Worm (Caenorhabditis elegans) whole organism, young adult: ENCODE results near the gene T15H9.5.
A peak's percentile ranks its signal among the peaks of the same experiment; 100 is the strongest.

ENCODE experiments used
- B0336.3 ChIP-seq: fragments of 200-800 bp; sonication (Bioruptor generic); IDR thresholded peaks from 2 replicates; pipeline ENCODE4 v1.3.6; 2022; ENCODE audit warnings: missing genetic modification characterization, missing compliant biosample characterization
- F22D6.2 ChIP-seq: sonication (generic microtip); optimal IDR thresholded peaks from 2 replicates; lab custom pipeline; 2016; ENCODE audit warnings: mild to moderate bottlenecking, missing genetic modification characterization, missing compliant biosample characterization
- F33H1.4 ChIP-seq: fragments of 200-800 bp; sonication (Bioruptor generic); IDR thresholded peaks from 2 replicates; pipeline ENCODE4 v1.3.6; 2022; ENCODE audit warnings: missing genetic modification reagents, missing genetic modification characterization, missing compliant biosample characterization
- F55B11.4 ChIP-seq: sonication (generic microtip); optimal IDR thresholded peaks from 2 replicates; lab custom pipeline; 2016; ENCODE audit warnings: missing compliant biosample characterization, missing genetic modification characterization, borderline replicate concordance; ENCODE audit not compliant: insufficient read depth
- F57C9.4 ChIP-seq: sonication (generic microtip); optimal IDR thresholded peaks from 2 replicates; lab custom pipeline; 2017; ENCODE audit warnings: mild to moderate bottlenecking, missing genetic modification characterization, missing compliant biosample characterization
- K12H6.12 ChIP-seq: fragments of 200-800 bp; sonication (Bioruptor generic); optimal IDR thresholded peaks from 2 replicates; lab custom pipeline; 2018; ENCODE audit warnings: mild to moderate bottlenecking, missing genetic modification characterization, missing compliant biosample characterization
- Y67H2A.10 ChIP-seq: fragments of 200-800 bp; sonication (Bioruptor generic); conservative IDR thresholded peaks from 2 replicates; pipeline ENCODE4 v1.3.6; 2022; ENCODE audit warnings: missing genetic modification reagents, missing genetic modification characterization, missing compliant biosample characterization
- Y95B8A.8 ChIP-seq: fragments of 200-800 bp; sonication (Bioruptor generic); IDR thresholded peaks from 2 replicates; pipeline ENCODE4 v1.3.6; 2022; ENCODE audit warnings: missing genetic modification reagents, missing genetic modification characterization, missing compliant biosample characterization
- ZK185.1 ChIP-seq: sonication (generic microtip); optimal IDR thresholded peaks from 2 replicates; lab custom pipeline; 2016; ENCODE audit warnings: mild to moderate bottlenecking, missing genetic modification characterization, missing compliant biosample characterization; ENCODE audit not compliant: poor library complexity, severe bottlenecking
- ama-1 ChIP-seq, 3 experiments: fragments of 150-350 bp in 1 of 3; sonication (generic microtip) in 2 of 3; optimal IDR thresholded peaks; 2 replicates each; lab custom pipeline; 2014 to 2018; ENCODE audit warnings: missing biosample characterization in 2 of 3, missing genetic modification characterization in 2 of 3, missing genetic modification reagents in 2 of 3
- aptf-3 ChIP-seq: fragments of 200-800 bp; sonication (Bioruptor generic); IDR thresholded peaks from 2 replicates; pipeline ENCODE4 v1.3.6; 2022; ENCODE audit warnings: missing genetic modification characterization, missing compliant biosample characterization
- athp-1 ChIP-seq: sonication (generic microtip); optimal IDR thresholded peaks from 2 replicates; lab custom pipeline; 2017; ENCODE audit warnings: mild to moderate bottlenecking, missing genetic modification characterization, missing compliant biosample characterization
- ccch-3 ChIP-seq: fragments of 200-800 bp; sonication (Bioruptor generic); optimal IDR thresholded peaks from 2 replicates; lab custom pipeline; 2018; ENCODE audit warnings: mild to moderate bottlenecking, missing genetic modification characterization, missing compliant biosample characterization
- cebp-2 ChIP-seq: fragments of 200-800 bp; sonication (Bioruptor generic); IDR thresholded peaks from 2 replicates; pipeline ENCODE4 v1.3.6; 2022; ENCODE audit warnings: missing genetic modification characterization, missing compliant biosample characterization
- ceh-58 ChIP-seq: fragments of 200-800 bp; sonication (Bioruptor generic); IDR thresholded peaks from 2 replicates; pipeline ENCODE4 v1.3.6; 2022; ENCODE audit warnings: missing genetic modification characterization, missing compliant biosample characterization
- ceh-79 ChIP-seq: sonication (generic microtip); optimal IDR thresholded peaks from 2 replicates; lab custom pipeline; 2017; ENCODE audit warnings: mild to moderate bottlenecking, missing genetic modification characterization, missing compliant biosample characterization
- dox-1 ChIP-seq: fragments of 200-800 bp; sonication (Bioruptor generic); IDR thresholded peaks from 2 replicates; pipeline ENCODE4 v1.3.6; 2022; ENCODE audit warnings: missing genetic modification reagents, missing genetic modification characterization, missing compliant biosample characterization
- efl-1 ChIP-seq: fragments of 150-350 bp; optimal IDR thresholded peaks from 2 replicates; lab custom pipeline; 2014; ENCODE audit warnings: missing biosample characterization, missing genetic modification reagents, missing genetic modification characterization
- egl-44 ChIP-seq: fragments of 200-800 bp; sonication (Bioruptor generic); IDR thresholded peaks from 2 replicates; pipeline ENCODE4 v1.3.6; 2022; ENCODE audit warnings: missing genetic modification reagents, missing genetic modification characterization, missing compliant biosample characterization
- egrh-3 ChIP-seq: fragments of 200-800 bp; sonication (Bioruptor generic); IDR thresholded peaks from 2 replicates; pipeline ENCODE4 v1.3.6; 2022; ENCODE audit warnings: missing genetic modification reagents, missing genetic modification characterization, missing compliant biosample characterization
- him-1 ChIP-seq: sonication (generic microtip); optimal IDR thresholded peaks from 2 replicates; lab custom pipeline; 2016; ENCODE audit warnings: missing genotype, missing genetic modification reagents, missing genetic modification characterization, missing compliant biosample characterization
- hlh-12 ChIP-seq: sonication (generic microtip); optimal IDR thresholded peaks from 2 replicates; lab custom pipeline; 2016; ENCODE audit warnings: missing genetic modification characterization, missing compliant biosample characterization
- hmg-1.2 ChIP-seq: fragments of 200-800 bp; sonication (Bioruptor generic); IDR thresholded peaks from 2 replicates; pipeline ENCODE4 v1.3.6; 2022; ENCODE audit warnings: missing genetic modification reagents, missing genetic modification characterization, missing compliant biosample characterization
- hmg-20 ChIP-seq: fragments of 200-800 bp; sonication (Bioruptor generic); IDR thresholded peaks from 2 replicates; pipeline ENCODE4 v1.3.6; 2022; ENCODE audit warnings: missing genetic modification reagents, missing genetic modification characterization, missing compliant biosample characterization
- lin-35 ChIP-seq, 3 experiments: fragments of 150-350 bp in 2 of 3; sonication (generic microtip) in 1 of 3; optimal IDR thresholded peaks; 2 replicates each; lab custom pipeline; 2014 to 2018; ENCODE audit warnings: missing biosample characterization in 3 of 3, missing genetic modification characterization in 3 of 3, missing genetic modification reagents in 3 of 3
- lsy-27 ChIP-seq: sonication (generic microtip); optimal IDR thresholded peaks from 2 replicates; lab custom pipeline; 2017; ENCODE audit warnings: missing genetic modification characterization, mild to moderate bottlenecking, missing compliant biosample characterization, antibody characterized with exemption, missing genotype, borderline replicate concordance; ENCODE audit not compliant: insufficient read depth
- madf-6 ChIP-seq: fragments of 200-800 bp; sonication (Bioruptor generic); IDR thresholded peaks from 2 replicates; pipeline ENCODE4 v1.3.6; 2022; ENCODE audit warnings: missing genetic modification reagents, missing genetic modification characterization, missing compliant biosample characterization
- mcd-1 ChIP-seq: fragments of 200-800 bp; sonication (Bioruptor generic); IDR thresholded peaks from 2 replicates; pipeline ENCODE4 v1.3.6; 2022; ENCODE audit warnings: missing genetic modification reagents, missing genetic modification characterization, missing compliant biosample characterization
- mes-4 ChIP-seq: sonication (generic microtip); optimal IDR thresholded peaks from 2 replicates; lab custom pipeline; 2016; ENCODE audit warnings: missing genotype, missing genetic modification characterization, missing compliant biosample characterization
- mxl-1 ChIP-seq: sonication (generic microtip); optimal IDR thresholded peaks from 2 replicates; lab custom pipeline; 2016; ENCODE audit warnings: missing genetic modification characterization, missing compliant biosample characterization
- nfya-1 ChIP-seq: sonication (generic microtip); optimal IDR thresholded peaks from 2 replicates; lab custom pipeline; 2017; ENCODE audit warnings: antibody characterized with exemption, missing compliant biosample characterization, missing genetic modification characterization, borderline replicate concordance; ENCODE audit not compliant: insufficient read depth
- nhr-179 ChIP-seq: sonication (generic microtip); optimal IDR thresholded peaks from 2 replicates; lab custom pipeline; 2016; ENCODE audit warnings: mild to moderate bottlenecking, missing genetic modification characterization, missing compliant biosample characterization
- nhr-90 ChIP-seq: sonication (generic microtip); optimal IDR thresholded peaks from 2 replicates; lab custom pipeline; 2016; ENCODE audit warnings: missing genotype, mild to moderate bottlenecking, missing genetic modification characterization, missing compliant biosample characterization
- pbrm-1 ChIP-seq: fragments of 200-800 bp; sonication (Bioruptor generic); IDR thresholded peaks from 2 replicates; pipeline ENCODE4 v1.3.6; 2022; ENCODE audit warnings: missing genetic modification reagents, missing genetic modification characterization, missing compliant biosample characterization
- pha-4 ChIP-seq: fragments of 150-350 bp; sonication (generic microtip); optimal IDR thresholded peaks from 2 replicates; lab custom pipeline; 2014; ENCODE audit warnings: missing biosample characterization, missing genetic modification reagents, missing genetic modification characterization
- sdz-38 ChIP-seq: sonication (generic microtip); optimal IDR thresholded peaks from 2 replicates; lab custom pipeline; 2016; ENCODE audit warnings: missing genotype, missing genetic modification characterization, missing compliant biosample characterization
- somi-1 ChIP-seq: fragments of 200-800 bp; sonication (Bioruptor generic); optimal IDR thresholded peaks from 2 replicates; lab custom pipeline; 2018; ENCODE audit warnings: mild to moderate bottlenecking, missing genetic modification characterization, missing compliant biosample characterization
- tbp1 ChIP-seq: fragments of 200-800 bp; sonication (Bioruptor generic); optimal IDR thresholded peaks from 2 replicates; lab custom pipeline; 2018; ENCODE audit warnings: mild to moderate bottlenecking, missing genetic modification characterization, missing compliant biosample characterization
- tlf-1 ChIP-seq: fragments of 200-800 bp; sonication (Bioruptor generic); optimal IDR thresholded peaks from 2 replicates; lab custom pipeline; 2018; ENCODE audit warnings: mild to moderate bottlenecking, missing genetic modification characterization, missing compliant biosample characterization
- unc-130 ChIP-seq: sonication (generic microtip); optimal IDR thresholded peaks from 2 replicates; lab custom pipeline; 2016; ENCODE audit warnings: missing genetic modification reagents, missing genetic modification characterization, missing compliant biosample characterization
- xnd-1 ChIP-seq: sonication (generic microtip); optimal IDR thresholded peaks from 2 replicates; lab custom pipeline; 2016; ENCODE audit warnings: missing genotype, missing genetic modification reagents, missing genetic modification characterization, missing compliant biosample characterization
- zim-3 ChIP-seq: sonication (generic microtip); optimal IDR thresholded peaks from 2 replicates; lab custom pipeline; 2017; ENCODE audit warnings: mild to moderate bottlenecking, missing genetic modification characterization, moderate library complexity, missing compliant biosample characterization
- ztf-18 ChIP-seq: sonication (generic microtip); optimal IDR thresholded peaks from 2 replicates; lab custom pipeline; 2016; ENCODE audit warnings: missing genotype, mild to moderate bottlenecking, missing genetic modification characterization, missing compliant biosample characterization
- ztf-25 ChIP-seq: fragments of 200-800 bp; sonication (Bioruptor generic); IDR thresholded peaks from 2 replicates; pipeline ENCODE4 v1.3.6; 2022; ENCODE audit warnings: missing genetic modification reagents, missing genetic modification characterization, missing compliant biosample characterization
- ztf-28 ChIP-seq: fragments of 200-800 bp; sonication (Bioruptor generic); IDR thresholded peaks from 2 replicates; pipeline ENCODE4 v1.3.6; 2022; ENCODE audit warnings: missing genetic modification reagents, missing genetic modification characterization, missing compliant biosample characterization
- ztf-6 ChIP-seq: fragments of 200-800 bp; sonication (Bioruptor generic); IDR thresholded peaks from 2 replicates; pipeline ENCODE4 v1.3.6; 2022; ENCODE audit warnings: missing genetic modification reagents, missing genetic modification characterization, missing compliant biosample characterization

T15H9.5 gene

ce11 chrII:9617039-9617901, 6.0 kb upstream of the T15H9.5 start, which contains the start of gene hal-3 (continued):
- TF ChIP-seq pbrm-1 (no peak; the same call in 1 of the 2 replicates), nfya-1 (tag; lab: Kevin White, UChicago) (no peak), mxl-1 (no peak), him-1 (tag; lab: Kevin White, UChicago) (peak; percentile 23), nhr-90 (tag; lab: Kevin White, UChicago) (peak; percentile 24), hlh-12 (tag; lab: Kevin White, UChicago) (no peak), zim-3 (tag; lab: Kevin White, UChicago) (no peak), efl-1 (GFP tag; lab: Kevin White, UChicago) (no peak), F33H1.4 (GFP tag; lab: Robert Waterston, UW) (no peak), ZK185.1 (tag; lab: Kevin White, UChicago) (peak; percentile 36), pha-4 (tag; lab: Kevin White, UChicago) (no peak), hmg-20 (GFP tag; lab: Robert Waterston, UW) (no peak), cebp-2 (0 out of 2 replicates have a peak, but pooled peaks have one; percentile 59), K12H6.12 (tag; lab: Kevin White, UChicago) (no peak), F22D6.2 (no peak), xnd-1 (no peak), lin-35 (GFP tag; optimal IDR thresholded peaks at IDR 0.05; lab: Kevin White, UChicago) (no peak), somi-1 (GFP tag; lab: Kevin White, UChicago) (no peak), F57C9.4 (no peak), aptf-3 (GFP tag; lab: Robert Waterston, UW) (no peak), sdz-38 (no peak), ceh-58 (GFP tag; lab: Robert Waterston, UW) (no peak), ama-1 (optimal IDR thresholded peaks at IDR 0.05; lab: Kevin White, UChicago) (peak; percentile 77), ama-1 (GFP tag; optimal IDR thresholded peaks at IDR 0.05; lab: Kevin White, UChicago) (no peak), egrh-3 (no peak), mes-4 (no peak), dox-1 (no peak), tbp1 (GFP tag; lab: Kevin White, UChicago) (peak; percentile 20), ceh-79 (tag; lab: Kevin White, UChicago) (peak; percentile 46), lsy-27 (tag; lab: Kevin White, UChicago) (no peak), tlf-1 (GFP tag; lab: Kevin White, UChicago) (peak; percentile 21), B0336.3 (GFP tag; lab: Robert Waterston, UW) (peak; percentile 76), Y67H2A.10 (GFP tag; lab: Robert Waterston, UW) (no peak), Y95B8A.8 (0 out of 2 replicates have a peak, but pooled peaks have one; percentile 52), ztf-28 (GFP tag; lab: Robert Waterston, UW) (no peak), ztf-6 (GFP tag; lab: Robert Waterston, UW) (no peak), mcd-1 (GFP tag; lab: Robert Waterston, UW) (0 out of 2 replicates have a peak, but pooled peaks have one; percentile 16), egl-44 (GFP tag; lab: Robert Waterston, UW) (peak; percentile 9; the same call in 1 of the 2 replicates), ccch-3 (GFP tag; lab: Kevin White, UChicago) (no peak), ztf-25 (GFP tag; lab: Robert Waterston, UW) (peak; percentile 52; the same call in 1 of the 2 replicates), unc-130 (GFP tag; lab: Kevin White, UChicago) (no peak), nhr-179 (tag; lab: Kevin White, UChicago) (no peak), athp-1 (tag; lab: Kevin White, UChicago) (no peak), ztf-18 (tag; lab: Kevin White, UChicago) (no peak), F55B11.4 (no peak), madf-6 (GFP tag; lab: Robert Waterston, UW) (peak; percentile 48; the same call in 1 of the 2 replicates), hmg-1.2 (GFP tag; lab: Robert Waterston, UW) (no peak)
